Worm (Caenorhabditis elegans) whole organism, mixed stage, embryonic: ENCODE measurements around the gene amx-1.

Experiments
- ceh-83 ChIP-seq: fragments of 200-800 bp; sonication (Bioruptor generic); optimal IDR thresholded peaks from 2 replicates; lab custom pipeline; 2018; ENCODE audit warnings: mild to moderate bottlenecking, missing genetic modification characterization, missing compliant biosample characterization
- ham-2 ChIP-seq: fragments of 200-800 bp; sonication (Bioruptor generic); optimal IDR thresholded peaks from 2 replicates; lab custom pipeline; 2018; ENCODE audit warnings: mild to moderate bottlenecking, missing genetic modification characterization, missing compliant biosample characterization
- lin-13 ChIP-seq: fragments of 150-350 bp; optimal IDR thresholded peaks from 2 replicates; lab custom pipeline; 2014; ENCODE audit warnings: missing biosample characterization, missing genetic modification characterization
- mep-1 ChIP-seq: fragments of 150-350 bp; optimal IDR thresholded peaks from 2 replicates; lab custom pipeline; 2017; ENCODE audit warnings: missing biosample characterization, missing genetic modification reagents, missing genetic modification characterization, inconsistent platforms
- mls-2 ChIP-seq: sonication (generic microtip); optimal IDR thresholded peaks from 2 replicates; lab custom pipeline; 2016; ENCODE audit warnings: mild to moderate bottlenecking, missing genetic modification characterization, moderate library complexity, missing compliant biosample characterization
- nhr-237 ChIP-seq: fragments of 150-350 bp; optimal IDR thresholded peaks from 2 replicates; lab custom pipeline; 2014; ENCODE audit warnings: missing biosample characterization, missing genetic modification characterization
- nhr-76 ChIP-seq: sonication (generic microtip); optimal IDR thresholded peaks from 2 replicates; lab custom pipeline; 2017; ENCODE audit warnings: missing biosample characterization, missing genetic modification characterization
- snpc-4 ChIP-seq: fragments of 150-350 bp; optimal IDR thresholded peaks from 2 replicates; lab custom pipeline; 2014; ENCODE audit warnings: missing biosample characterization, missing genetic modification characterization
- unc-62 ChIP-seq: fragments of 150-350 bp; optimal IDR thresholded peaks from 2 replicates; lab custom pipeline; 2014; ENCODE audit warnings: missing biosample characterization, missing genetic modification reagents, missing genetic modification characterization
- ztf-11 ChIP-seq: fragments of 150-350 bp; optimal IDR thresholded peaks from 2 replicates; lab custom pipeline; 2014; ENCODE audit warnings: missing biosample characterization, missing genetic modification characterization

ce11 chrIII:3809008-3809407 is 13.2 kb upstream of the amx-1 start, which contains the start of gene toh-1:
- TF ChIP-seq mep-1 (tag; lab: Kevin White, UChicago), result no peak
- no peak for TF ChIP-seq nhr-76 (tag; lab: Kevin White, UChicago)
- no peak for TF ChIP-seq mls-2 (tag; lab: Kevin White, UChicago)
- no peak for TF ChIP-seq ceh-83 (GFP tag; lab: Kevin White, UChicago)
- TF ChIP-seq unc-62, result no peak
- TF ChIP-seq lin-13 (tag; lab: Kevin White, UChicago), result no peak
- no peak for TF ChIP-seq nhr-237 (tag; lab: Kevin White, UChicago)
- TF ChIP-seq snpc-4 (tag; lab: Kevin White, UChicago), result no peak
- no peak for TF ChIP-seq ztf-11 (tag; lab: Kevin White, UChicago)
- no peak for TF ChIP-seq ham-2 (GFP tag; lab: Kevin White, UChicago)
